Worm (Caenorhabditis elegans): ENCODE data around the gene K07C11.10.

The K07C11.10 gene

ce11 chrV:8188421-8188820 lies 38.3 kb downstream of the K07C11.10 start, which contains the start of gene F20D6.15:
TSS of gene F20D6.15 (minus strand) at chrV:8188467.
- TF ChIP-seq ceh-16 (tag; optimal IDR thresholded peaks at IDR 0.05) (no peak), nhr-23 (tag; optimal IDR thresholded peaks at IDR 0.05) (no peak), R02D3.7 (tag; optimal IDR thresholded peaks at IDR 0.05) (no peak), fos-1 (tag; optimal IDR thresholded peaks at IDR 0.05) (no peak), unc-55 (GFP tag; optimal IDR thresholded peaks at IDR 0.05) (no peak), nhr-77 (tag; optimal IDR thresholded peaks at IDR 0.05) (no peak), nhr-10 (tag; optimal IDR thresholded peaks at IDR 0.05) (no peak), unc-39 (tag; optimal IDR thresholded peaks at IDR 0.05) (no peak), nhr-11 (tag; optimal IDR thresholded peaks at IDR 0.05) (no peak), C34F6.9 (tag; optimal IDR thresholded peaks at IDR 0.05) (no peak), nhr-237 (tag; optimal IDR thresholded peaks at IDR 0.05) (no peak), aly-2 (tag; optimal IDR thresholded peaks at IDR 0.05) (no peak), nhr-21 (tag; optimal IDR thresholded peaks at IDR 0.05) (no peak), F13H6.1 (tag; optimal IDR thresholded peaks at IDR 0.05) (no peak), ama-1 (optimal IDR thresholded peaks at IDR 0.05) (no peak), nhr-6 (tag; optimal IDR thresholded peaks at IDR 0.05) (no peak)

- TF ChIP-seq ztf-11 (tag; optimal IDR thresholded peaks at IDR 0.05) = no peak
- no peak for TF ChIP-seq ztf-4 (tag; optimal IDR thresholded peaks at IDR 0.05)
- no peak for TF ChIP-seq elt-1 (tag; optimal IDR thresholded peaks at IDR 0.05)
- no peak for TF ChIP-seq nhr-77 (tag; optimal IDR thresholded peaks at IDR 0.05)
- no peak for TF ChIP-seq elt-3 (tag; optimal IDR thresholded peaks at IDR 0.05)
- no peak for TF ChIP-seq sma-9 (GFP tag; optimal IDR thresholded peaks at IDR 0.05)
- TF ChIP-seq sma-9 (tag; optimal IDR thresholded peaks at IDR 0.05) = no peak
- TF ChIP-seq alr-1 (tag; optimal IDR thresholded peaks at IDR 0.05) = no peak
- no peak for TF ChIP-seq mbf-1 (tag; optimal IDR thresholded peaks at IDR 0.05)
- TF ChIP-seq unc-62 (GFP tag; optimal IDR thresholded peaks at IDR 0.05) = no peak
- TF ChIP-seq dmd-4 (tag; optimal IDR thresholded peaks at IDR 0.05) = no peak
- TF ChIP-seq nhr-21 (tag; optimal IDR thresholded peaks at IDR 0.05) = no peak
- TF ChIP-seq F13H6.1 (tag; optimal IDR thresholded peaks at IDR 0.05) = no peak
- TF ChIP-seq R02D3.7 (tag; optimal IDR thresholded peaks at IDR 0.05) = no peak
- TF ChIP-seq lin-39 (tag; optimal IDR thresholded peaks at IDR 0.05) = no peak
- TF ChIP-seq nhr-129 (tag; optimal IDR thresholded peaks at IDR 0.05) = no peak
- TF ChIP-seq unc-55 (GFP tag; optimal IDR thresholded peaks at IDR 0.05) = no peak
- TF ChIP-seq Y55F3AM.14 (GFP tag; optimal IDR thresholded peaks at IDR 0.05) = no peak
These were observed 41.0 kb downstream of the K07C11.10 start, which contains the start of gene F20D6.2 for ce11 chrV:8185737-8186136. TSS of gene F20D6.2 (plus strand) at chrV:8186037.

- TF ChIP-seq lsy-2 (tag; optimal IDR thresholded peaks at IDR 0.05) (no peak), aly-2 (tag; optimal IDR thresholded peaks at IDR 0.05) (no peak), nhr-6 (tag; optimal IDR thresholded peaks at IDR 0.05) (no peak), nhr-25 (tag; optimal IDR thresholded peaks at IDR 0.05) (no peak), lin-11 (tag; optimal IDR thresholded peaks at IDR 0.05) (no peak), mab-5 (tag; optimal IDR thresholded peaks at IDR 0.05) (no peak), unc-39 (tag; optimal IDR thresholded peaks at IDR 0.05) (no peak), ztf-11 (tag; optimal IDR thresholded peaks at IDR 0.05) (no peak), ztf-1 (GFP tag; conservative IDR thresholded peaks at IDR 0.05) (no peak), alr-1 (tag; optimal IDR thresholded peaks at IDR 0.05) (no peak), F13H6.1 (tag; optimal IDR thresholded peaks at IDR 0.05) (no peak)
These were observed 43.3 kb downstream of the K07C11.10 start, which contains the start of gene srp-8 for ce11 chrV:8183384-8183783. TSS of gene srp-8 (plus strand) at chrV:8183684.

ce11 chrV:8178914-8179542 lies 47.7 kb downstream of the K07C11.10 start, which contains the start of gene srp-7:
TSS of gene srp-7 (plus strand) at chrV:8179126.
- TF ChIP-seq fos-1 (tag; optimal IDR thresholded peaks at IDR 0.05) (peak; percentile 21), ceh-82 (tag; optimal IDR thresholded peaks at IDR 0.05) (no peak), sma-3 (GFP tag; optimal IDR thresholded peaks at IDR 0.05) (no peak), ztf-11 (tag; optimal IDR thresholded peaks at IDR 0.05) (no peak), ama-1 (optimal IDR thresholded peaks at IDR 0.05) (peak; percentile 29), crh-2 (tag; optimal IDR thresholded peaks at IDR 0.05) (peak; percentile 50), unc-55 (GFP tag; optimal IDR thresholded peaks at IDR 0.05) (peak; percentile 19), nhr-12 (tag; optimal IDR thresholded peaks at IDR 0.05) (no peak), C34F6.9 (tag; optimal IDR thresholded peaks at IDR 0.05) (peak; percentile 51), lin-13 (GFP tag; optimal IDR thresholded peaks at IDR 0.05) (no peak), lin-11 (tag; optimal IDR thresholded peaks at IDR 0.05) (no peak)
